Fruit fly (Drosophila melanogaster) whole organism, embryonic: ENCODE results near the gene CG7766.

Experiments
- Bgb ChIP-seq: fragments of 200-800 bp; sonication (Bioruptor generic); IDR thresholded peaks from 2 replicates; pipeline ENCODE4 v1.3.6; 2022; ENCODE audit warnings: missing biosample characterization, missing genetic modification characterization; ENCODE audit not compliant: partially characterized antibody
- CG10267 ChIP-seq: fragments of 200-800 bp; sonication (Bioruptor generic); optimal IDR thresholded peaks from 2 replicates; lab custom pipeline; 2018; ENCODE audit warnings: missing biosample characterization, mild to moderate bottlenecking, missing genetic modification characterization, moderate library complexity
- CG10366 ChIP-seq: fragments of 200-800 bp; sonication (Bioruptor generic); IDR thresholded peaks from 2 replicates; pipeline ENCODE4 v1.3.6; 2022; ENCODE audit warnings: missing biosample characterization, missing genetic modification characterization
- CG10565 ChIP-seq: fragments of 200-800 bp; sonication (Bioruptor generic); optimal IDR thresholded peaks from 3 replicates; lab custom pipeline; 2016; ENCODE audit warnings: missing biosample characterization, mild to moderate bottlenecking, missing genetic modification characterization
- CG11247 ChIP-seq: fragments of 200-800 bp; sonication (Bioruptor generic); IDR thresholded peaks from 2 replicates; pipeline ENCODE4 v1.3.6; 2022; ENCODE audit warnings: missing biosample characterization, missing genetic modification characterization
- CG11456 ChIP-seq: fragments of 200-800 bp; sonication (Bioruptor generic); IDR thresholded peaks from 3 replicates; pipeline ENCODE4 v1.3.6; 2022; ENCODE audit warnings: missing biosample characterization, missing genetic modification characterization
- CG12942 ChIP-seq: fragments of 200-800 bp; sonication (Bioruptor generic); optimal IDR thresholded peaks from 3 replicates; lab custom pipeline; 2016; ENCODE audit warnings: missing biosample characterization, missing genetic modification characterization
- CG13624 ChIP-seq: fragments of 200-800 bp; sonication (Bioruptor generic); optimal IDR thresholded peaks from 2 replicates; lab custom pipeline; 2016; ENCODE audit warnings: missing biosample characterization, missing genetic modification characterization
- CG13775 ChIP-seq: fragments of 200-800 bp; sonication (Bioruptor generic); optimal IDR thresholded peaks from 3 replicates; lab custom pipeline; 2017; ENCODE audit warnings: missing biosample characterization, mild to moderate bottlenecking, missing genetic modification characterization
- CG14710 ChIP-seq: fragments of 200-800 bp; sonication (Bioruptor generic); optimal IDR thresholded peaks from 3 replicates; lab custom pipeline; 2019; ENCODE audit warnings: missing biosample characterization, mild to moderate bottlenecking, missing genetic modification characterization, moderate library complexity
- CG15601 ChIP-seq: fragments of 200-800 bp; sonication (Bioruptor generic); optimal IDR thresholded peaks from 3 replicates; lab custom pipeline; 2019; ENCODE audit warnings: missing biosample characterization, mild to moderate bottlenecking, missing genetic modification characterization, moderate library complexity
- CG1603 ChIP-seq: fragments of 200-800 bp; sonication (Bioruptor generic); optimal IDR thresholded peaks from 2 replicates; lab custom pipeline; 2019; ENCODE audit warnings: missing biosample characterization, mild to moderate bottlenecking, missing genetic modification characterization, moderate library complexity
- CG1647 ChIP-seq: fragments of 200-800 bp; sonication (Bioruptor generic); optimal IDR thresholded peaks from 3 replicates; lab custom pipeline; 2016; ENCODE audit warnings: missing biosample characterization, missing genetic modification characterization
- CG16779 ChIP-seq: fragments of 200-800 bp; sonication (Bioruptor generic); IDR thresholded peaks from 2 replicates; pipeline ENCODE4 v1.3.6; 2022; ENCODE audit warnings: missing biosample characterization, missing genetic modification characterization
- CG17361 ChIP-seq: fragments of 200-800 bp; sonication (Bioruptor generic); IDR thresholded peaks from 3 replicates; pipeline ENCODE4 v1.3.6; 2022; ENCODE audit warnings: missing biosample characterization, missing genetic modification characterization
- CG1832 ChIP-seq: fragments of 200-800 bp; sonication (Bioruptor generic); optimal IDR thresholded peaks from 2 replicates; lab custom pipeline; 2017; ENCODE audit warnings: missing biosample characterization, mild to moderate bottlenecking, missing genetic modification characterization, inconsistent platforms
- CG18764 ChIP-seq: fragments of 200-800 bp; sonication (Bioruptor generic); optimal IDR thresholded peaks from 3 replicates; lab custom pipeline; 2016; ENCODE audit warnings: missing biosample characterization, missing genetic modification characterization
- CG2712 ChIP-seq: fragments of 200-800 bp; optimal IDR thresholded peaks from 3 replicates; lab custom pipeline; 2019; ENCODE audit warnings: missing biosample characterization, mild to moderate bottlenecking, missing genetic modification characterization, moderate library complexity
- CG31441 ChIP-seq: fragments of 200-800 bp; sonication (Bioruptor generic); IDR thresholded peaks from 2 replicates; pipeline ENCODE4 v1.3.6; 2022; ENCODE audit warnings: missing biosample characterization, missing genetic modification characterization
- CG3163 ChIP-seq: fragments of 200-800 bp; sonication (Bioruptor generic); optimal IDR thresholded peaks from 3 replicates; lab custom pipeline; 2016; ENCODE audit warnings: missing biosample characterization, missing genetic modification characterization
- CG3281 ChIP-seq: fragments of 200-800 bp; sonication (Bioruptor generic); optimal IDR thresholded peaks from 3 replicates; lab custom pipeline; 2017; ENCODE audit warnings: missing biosample characterization, mild to moderate bottlenecking, missing genetic modification characterization
- CG6683 ChIP-seq: fragments of 200-800 bp; sonication (Bioruptor generic); optimal IDR thresholded peaks from 2 replicates; lab custom pipeline; 2017; ENCODE audit warnings: missing biosample characterization, mild to moderate bottlenecking, missing genetic modification characterization, missing genetic modification reagents
- CG6765 ChIP-seq: fragments of 200-800 bp; sonication (Bioruptor generic); optimal IDR thresholded peaks from 3 replicates; lab custom pipeline; 2017; ENCODE audit warnings: missing biosample characterization, mild to moderate bottlenecking, missing genetic modification characterization
- CG6813 ChIP-seq: fragments of 200-800 bp; sonication (Bioruptor generic); optimal IDR thresholded peaks from 2 replicates; lab custom pipeline; 2017; ENCODE audit warnings: missing biosample characterization, missing genetic modification characterization, mild to moderate bottlenecking, moderate library complexity, missing genetic modification reagents
- CG7372 ChIP-seq: fragments of 200-800 bp; sonication (Bioruptor generic); IDR thresholded peaks from 2 replicates; pipeline ENCODE4 v1.3.6; 2022; ENCODE audit warnings: missing biosample characterization, missing genetic modification characterization
- CG7786 ChIP-seq: fragments of 200-800 bp; sonication (Bioruptor generic); optimal IDR thresholded peaks from 2 replicates; lab custom pipeline; 2016; ENCODE audit warnings: missing biosample characterization, missing genetic modification characterization
- CG7928 ChIP-seq: fragments of 200-800 bp; sonication (Bioruptor generic); optimal IDR thresholded peaks from 2 replicates; lab custom pipeline; 2017; ENCODE audit warnings: missing biosample characterization, mild to moderate bottlenecking, missing genetic modification characterization
- CG8359 ChIP-seq: fragments of 200-800 bp; sonication (Bioruptor generic); optimal IDR thresholded peaks from 2 replicates; lab custom pipeline; 2017; ENCODE audit warnings: missing biosample characterization, mild to moderate bottlenecking, missing genetic modification characterization, borderline replicate concordance
- CkIIα-i1 ChIP-seq: fragments of 200-800 bp; sonication (Bioruptor generic); IDR thresholded peaks from 2 replicates; pipeline ENCODE4 v1.3.6; 2022; ENCODE audit warnings: missing biosample characterization, missing genetic modification characterization
- CoRest ChIP-seq: fragments of 200-800 bp; sonication (Bioruptor generic); optimal IDR thresholded peaks from 3 replicates; lab custom pipeline; 2018; ENCODE audit warnings: missing biosample characterization, mild to moderate bottlenecking, missing genetic modification characterization, moderate library complexity
- Elba2 ChIP-seq: fragments of 200-800 bp; sonication (Bioruptor generic); optimal IDR thresholded peaks from 3 replicates; lab custom pipeline; 2016; ENCODE audit warnings: missing biosample characterization, missing genetic modification characterization
- Fer1 ChIP-seq: fragments of 200-800 bp; sonication (Bioruptor generic); optimal IDR thresholded peaks from 2 replicates; lab custom pipeline; 2017; ENCODE audit warnings: missing biosample characterization, mild to moderate bottlenecking, missing genetic modification characterization
- Fer3 ChIP-seq: fragments of 200-800 bp; sonication (Bioruptor generic); optimal IDR thresholded peaks from 2 replicates; lab custom pipeline; 2018; ENCODE audit warnings: missing biosample characterization, mild to moderate bottlenecking, missing genetic modification characterization, moderate library complexity
- HLH3B ChIP-seq: fragments of 200-800 bp; sonication (Bioruptor generic); IDR thresholded peaks from 2 replicates; pipeline ENCODE4 v1.3.6; 2022; ENCODE audit warnings: missing biosample characterization, missing genetic modification characterization
- Hmr ChIP-seq: fragments of 200-800 bp; sonication (Bioruptor generic); optimal IDR thresholded peaks from 3 replicates; lab custom pipeline; 2017; ENCODE audit warnings: mild to moderate bottlenecking, missing biosample characterization, missing genetic modification reagents, missing genetic modification characterization
- Hsf ChIP-seq: fragments of 200-800 bp; sonication (Bioruptor generic); optimal IDR thresholded peaks from 3 replicates; lab custom pipeline; 2016; ENCODE audit warnings: missing biosample characterization, missing genetic modification characterization
- Lim3 ChIP-seq: fragments of 200-800 bp; sonication (Bioruptor generic); IDR thresholded peaks from 2 replicates; pipeline ENCODE4 v1.3.6; 2022; ENCODE audit warnings: missing biosample characterization, missing genetic modification characterization
- Meics ChIP-seq: fragments of 200-800 bp; sonication (Bioruptor generic); optimal IDR thresholded peaks from 2 replicates; lab custom pipeline; 2017; ENCODE audit warnings: missing biosample characterization, mild to moderate bottlenecking, missing genetic modification characterization
- Poxn ChIP-seq: fragments of 200-800 bp; sonication (Bioruptor generic); IDR thresholded peaks from 2 replicates; pipeline ENCODE4 v1.3.6; 2022; ENCODE audit warnings: missing biosample characterization, missing genetic modification characterization
- cg ChIP-seq: fragments of 200-800 bp; sonication (Bioruptor generic); optimal IDR thresholded peaks from 3 replicates; lab custom pipeline; 2019; ENCODE audit warnings: missing biosample characterization, mild to moderate bottlenecking, missing genetic modification characterization, moderate library complexity
- danr ChIP-seq: fragments of 200-800 bp; sonication (Bioruptor generic); IDR thresholded peaks from 2 replicates; pipeline ENCODE4 v1.3.6; 2022; ENCODE audit warnings: missing biosample characterization, missing genetic modification characterization
- esg ChIP-seq: fragments of 200-800 bp; sonication (Bioruptor generic); conservative IDR thresholded peaks from 2 replicates; pipeline ENCODE4 v1.3.6; 2022; ENCODE audit warnings: missing biosample characterization, missing genetic modification characterization
- fd96Cb ChIP-seq: fragments of 200-800 bp; sonication (Bioruptor generic); optimal IDR thresholded peaks from 2 replicates; lab custom pipeline; 2018; ENCODE audit warnings: missing biosample characterization, mild to moderate bottlenecking, missing genetic modification characterization, moderate library complexity
- gro ChIP-seq: fragments of 200-800 bp; sonication (Bioruptor generic); optimal IDR thresholded peaks from 2 replicates; lab custom pipeline; 2016; ENCODE audit warnings: missing biosample characterization, missing genetic modification characterization
- run ChIP-seq: fragments of 200-800 bp; sonication (Bioruptor generic); optimal IDR thresholded peaks from 3 replicates; lab custom pipeline; 2018; ENCODE audit warnings: missing biosample characterization, mild to moderate bottlenecking, missing genetic modification characterization
- tio ChIP-seq: fragments of 200-800 bp; sonication (Bioruptor generic); optimal IDR thresholded peaks from 2 replicates; lab custom pipeline; 2017; ENCODE audit warnings: missing biosample characterization, missing genetic modification characterization, inconsistent platforms
- twi ChIP-seq: fragments of 200-800 bp; optimal IDR thresholded peaks from 2 replicates; lab custom pipeline; 2019; ENCODE audit warnings: missing biosample characterization, mild to moderate bottlenecking, missing genetic modification characterization, moderate library complexity
- unpg ChIP-seq: fragments of 200-800 bp; sonication (Bioruptor generic); optimal IDR thresholded peaks from 3 replicates; lab custom pipeline; 2018; ENCODE audit warnings: missing biosample characterization, mild to moderate bottlenecking, missing genetic modification characterization, moderate library complexity

Gene CG7766

DNA sequence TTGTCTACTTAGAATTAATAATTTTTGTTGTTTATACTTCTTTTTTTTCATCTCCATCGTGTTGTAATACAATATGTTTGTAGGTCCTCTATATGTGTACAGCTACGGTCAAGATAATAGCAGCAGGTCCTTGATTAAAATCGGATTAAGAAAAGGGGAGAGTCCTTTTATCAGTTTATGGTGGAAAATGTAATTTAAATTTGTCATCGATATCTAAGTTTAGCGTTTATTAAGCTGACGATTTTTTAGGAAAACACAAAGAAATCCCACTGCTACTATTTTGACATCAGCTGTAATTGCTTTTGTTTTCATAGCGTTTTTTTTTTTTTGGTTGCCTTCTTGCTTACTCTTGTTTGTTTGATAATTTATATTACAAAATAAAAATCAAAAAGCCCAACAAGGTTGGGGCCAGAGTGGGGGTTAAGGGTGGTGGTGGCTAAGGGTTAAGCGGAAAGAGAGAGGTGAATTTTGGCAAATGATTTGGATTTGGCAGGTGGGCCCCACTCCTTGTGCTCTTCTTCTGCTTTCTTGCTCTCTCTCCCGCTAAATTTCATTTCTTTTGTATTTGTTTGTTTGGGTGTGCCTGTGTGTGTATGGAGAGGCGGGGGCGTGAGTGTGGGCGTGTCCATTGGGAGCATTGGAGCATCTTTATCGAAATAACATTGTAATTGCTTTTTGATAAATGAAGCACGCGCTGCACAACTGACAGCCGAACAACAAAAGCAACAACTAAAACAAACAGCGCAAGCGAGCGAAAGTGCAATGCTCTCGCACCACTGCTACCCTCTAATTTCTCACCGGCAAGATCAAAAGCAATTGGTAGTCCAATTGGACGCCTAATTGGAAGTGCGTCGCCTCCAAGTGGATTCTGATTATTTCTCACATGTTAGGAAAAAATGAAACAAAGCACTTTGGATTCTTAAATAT lies 17.6 kb upstream of the CG7766 start (continued):
- TF ChIP-seq CG15601, result no peak
- TF ChIP-seq fd96Cb (tag; lab: Kevin White, UChicago), result peak; percentile 49
- TF ChIP-seq run (tag; lab: Kevin White, UChicago), result no peak
- no peak for TF ChIP-seq CG16779
- peak; percentile 19 for TF ChIP-seq CG1647 (GFP tag; lab: Kevin White, UChicago)
- peak; percentile 20; the same call in 1 of the 2 replicates for TF ChIP-seq HLH3B
- peak; percentile 23; the same call in 1 of the 3 replicates for TF ChIP-seq CG17361 (GFP tag; lab: Robert Waterston, UW)
- TF ChIP-seq CG11247, result no peak
- peak; percentile 31 for TF ChIP-seq CoRest (tag; lab: Kevin White, UChicago)
- peak; percentile 7 for TF ChIP-seq gro
- TF ChIP-seq CG14710, result peak; percentile 41
- TF ChIP-seq CG13624, result peak; percentile 14
- no peak for TF ChIP-seq CG10565
- 0 out of 2 replicates have a peak, but pooled peaks have one; percentile 9 for TF ChIP-seq Bgb
- 0 out of 2 replicates have a peak, but pooled peaks have one; percentile 12 for TF ChIP-seq CG7372
- TF ChIP-seq unpg (GFP tag; lab: Kevin White, UChicago), result peak; percentile 52
- TF ChIP-seq Elba2 (GFP tag; lab: Kevin White, UChicago), result no peak
- TF ChIP-seq CG6813, result peak; percentile 53
- TF ChIP-seq CG1603 (tag; lab: Kevin White, UChicago), result peak; percentile 35
- no peak for TF ChIP-seq CG12942 (GFP tag; lab: Kevin White, UChicago)
- no peak for TF ChIP-seq twi (tag; lab: Kevin White, UChicago)
- peak; percentile 12 for TF ChIP-seq CG13775 (GFP tag; lab: Kevin White, UChicago)
- no peak for TF ChIP-seq Lim3
- TF ChIP-seq Fer3 (tag; lab: Kevin White, UChicago), result peak; percentile 50
- TF ChIP-seq Hsf (GFP tag; lab: Kevin White, UChicago), result peak; percentile 33
- TF ChIP-seq CG6765 (GFP tag; lab: Kevin White, UChicago), result no peak
- peak; percentile 22 for TF ChIP-seq cg (GFP tag; lab: Kevin White, UChicago)
- no peak for TF ChIP-seq CG7928
- no peak for TF ChIP-seq CG18764 (GFP tag; lab: Kevin White, UChicago)
- peak; percentile 55 for TF ChIP-seq CG3281
- no peak for TF ChIP-seq Poxn (GFP tag; lab: Robert Waterston, UW)
- peak; percentile 24; the same call in 1 of the 2 replicates for TF ChIP-seq CG10366 (GFP tag; lab: Robert Waterston, UW)
- peak; percentile 25; the same call in 1 of the 2 replicates for TF ChIP-seq esg (GFP tag; lab: Robert Waterston, UW)
- no peak for TF ChIP-seq CkIIα-i1 (GFP tag; lab: Robert Waterston, UW)
- TF ChIP-seq Meics, result peak; percentile 60
- TF ChIP-seq CG2712, result peak; percentile 55
- TF ChIP-seq CG11456 (GFP tag; lab: Robert Waterston, UW), result 0 out of 3 replicates have a peak, but pooled peaks have one; percentile 10
- no peak for TF ChIP-seq CG1832 (GFP tag; lab: Kevin White, UChicago)
- peak; percentile 50 for TF ChIP-seq CG10267 (tag; lab: Kevin White, UChicago)
- no peak for TF ChIP-seq danr (GFP tag; lab: Robert Waterston, UW)
- no peak for TF ChIP-seq CG6683 (GFP tag; lab: Kevin White, UChicago)
- TF ChIP-seq CG8359 (GFP tag; lab: Kevin White, UChicago), result peak; percentile 18
- peak; percentile 52 for TF ChIP-seq Fer1 (GFP tag; lab: Kevin White, UChicago)
- peak; percentile 24 for TF ChIP-seq Hmr (GFP tag; lab: Kevin White, UChicago)
- no peak for TF ChIP-seq CG3163 (GFP tag; lab: Kevin White, UChicago)
- TF ChIP-seq CG7786, result peak; percentile 9
- TF ChIP-seq tio, result peak; percentile 28
- peak; percentile 45; the same call in 1 of the 2 replicates for TF ChIP-seq CG31441 (GFP tag; lab: Robert Waterston, UW)
